Worm (Caenorhabditis elegans) whole organism, L3 larva: ENCODE data around the gene ZK688.5.

Experiments used
- ceh-82 ChIP-seq: fragments of 150-350 bp; optimal IDR thresholded peaks from 2 replicates; lab custom pipeline; 2014; ENCODE audit warnings: missing biosample characterization, missing genetic modification characterization
- egl-27 ChIP-seq: sonication (generic microtip); optimal IDR thresholded peaks from 4 replicates; lab custom pipeline; 2017; ENCODE audit warnings: missing biosample characterization, missing genetic modification reagents, missing genetic modification characterization
- elt-3 ChIP-seq, 3 experiments: fragments of 150-350 bp in 1 of 3; sonication (generic microtip) in 2 of 3; optimal IDR thresholded peaks; 2 replicates in 2 of 3; 4 replicates in 1 of 3; lab custom pipeline; 2014 to 2017; ENCODE audit warnings: missing biosample characterization in 3 of 3, missing genetic modification characterization in 3 of 3
- hmg-11 ChIP-seq: sonication (generic microtip); optimal IDR thresholded peaks from 2 replicates; lab custom pipeline; 2016; ENCODE audit warnings: missing genetic modification characterization, missing compliant biosample characterization
- lin-15B ChIP-seq: fragments of 150-350 bp; optimal IDR thresholded peaks from 2 replicates; lab custom pipeline; 2014; ENCODE audit warnings: missing biosample characterization, missing genetic modification characterization
- nfya-1 ChIP-seq: sonication (generic microtip); optimal IDR thresholded peaks from 2 replicates; lab custom pipeline; 2017; ENCODE audit warnings: missing genetic modification characterization, mild to moderate bottlenecking, missing compliant biosample characterization, antibody characterized with exemption, moderate library complexity; ENCODE audit not compliant: insufficient read depth
- nhr-25 ChIP-seq: sonication (generic microtip); optimal IDR thresholded peaks from 2 replicates; lab custom pipeline; 2017; ENCODE audit warnings: missing biosample characterization, missing genetic modification characterization
- skn-1 ChIP-seq: fragments of 150-350 bp; optimal IDR thresholded peaks from 2 replicates; lab custom pipeline; 2014; ENCODE audit warnings: missing biosample characterization, missing genetic modification characterization
- snpc-4 ChIP-seq: fragments of 150-350 bp; optimal IDR thresholded peaks from 2 replicates; lab custom pipeline; 2014; ENCODE audit warnings: missing biosample characterization, missing genetic modification characterization
- unc-39 ChIP-seq: sonication (generic microtip); optimal IDR thresholded peaks from 4 replicates; lab custom pipeline; 2017; ENCODE audit warnings: missing biosample characterization, missing genetic modification characterization
- unc-62 ChIP-seq: fragments of 150-350 bp; sonication (generic microtip); optimal IDR thresholded peaks from 4 replicates; lab custom pipeline; 2014; ENCODE audit warnings: missing biosample characterization, missing genetic modification reagents, missing genetic modification characterization

ce11 chrIII:7872776-7873175 lies 18.6 kb downstream of the ZK688.5 start:
- TF ChIP-seq egl-27 (tag; lab: Kevin White, UChicago) = no peak
- no peak for TF ChIP-seq snpc-4
- TF ChIP-seq nhr-25 (tag; lab: Kevin White, UChicago) = no peak
- TF ChIP-seq elt-3 (tag; optimal IDR thresholded peaks at IDR 0.05; lab: Kevin White, UChicago) = no peak
- TF ChIP-seq unc-62 (GFP tag; lab: Kevin White, UChicago) = no peak
- no peak for TF ChIP-seq hmg-11 (tag; lab: Kevin White, UChicago)
- no peak for TF ChIP-seq skn-1 (tag; lab: Kevin White, UChicago)
- TF ChIP-seq lin-15B (tag; lab: Kevin White, UChicago) = no peak
- no peak for TF ChIP-seq nfya-1 (tag; lab: Kevin White, UChicago)
- TF ChIP-seq ceh-82 (tag; lab: Kevin White, UChicago) = no peak
- no peak for TF ChIP-seq unc-39 (tag; lab: Kevin White, UChicago)
